Worm (Caenorhabditis elegans) whole organism, L2 larva: ENCODE data around the gene F40G9.19.
A peak's percentile ranks its signal among the peaks of the same experiment; 100 is the strongest.

ENCODE experiments used
- R02D3.7 ChIP-seq: fragments of 150-350 bp; optimal IDR thresholded peaks from 2 replicates; lab custom pipeline; 2014; ENCODE audit warnings: missing biosample characterization, missing genetic modification characterization
- ZK546.5 ChIP-seq: sonication (generic microtip); optimal IDR thresholded peaks from 2 replicates; lab custom pipeline; 2017; ENCODE audit warnings: missing biosample characterization, missing genetic modification characterization
- ama-1 ChIP-seq: fragments of 150-350 bp; optimal IDR thresholded peaks from 2 replicates; lab custom pipeline; 2018; ENCODE audit warnings: inconsistent platforms
- blmp-1 ChIP-seq: sonication (generic microtip); optimal IDR thresholded peaks from 2 replicates; lab custom pipeline; 2017; ENCODE audit warnings: missing genetic modification characterization, mild to moderate bottlenecking, missing compliant biosample characterization, antibody characterized with exemption, moderate library complexity; ENCODE audit not compliant: insufficient read depth
- ceh-82 ChIP-seq: fragments of 150-350 bp; optimal IDR thresholded peaks from 2 replicates; lab custom pipeline; 2014; ENCODE audit warnings: missing biosample characterization, missing genetic modification characterization
- crh-2 ChIP-seq: sonication (generic microtip); optimal IDR thresholded peaks from 2 replicates; lab custom pipeline; 2017; ENCODE audit warnings: missing biosample characterization, missing genetic modification characterization
- dmd-4 ChIP-seq: sonication (generic microtip); optimal IDR thresholded peaks from 2 replicates; lab custom pipeline; 2017; ENCODE audit warnings: missing biosample characterization, missing genetic modification characterization
- egl-27 ChIP-seq: sonication (generic microtip); optimal IDR thresholded peaks from 3 replicates; lab custom pipeline; 2017; ENCODE audit warnings: missing biosample characterization, missing genetic modification reagents, missing genetic modification characterization
- elt-1 ChIP-seq: fragments of 150-350 bp; optimal IDR thresholded peaks from 2 replicates; lab custom pipeline; 2014; ENCODE audit warnings: missing biosample characterization, missing genetic modification characterization
- elt-3 ChIP-seq: sonication (generic microtip); optimal IDR thresholded peaks from 2 replicates; lab custom pipeline; 2017; ENCODE audit warnings: missing biosample characterization, missing genetic modification characterization
- fos-1 ChIP-seq: fragments of 150-350 bp; optimal IDR thresholded peaks from 2 replicates; lab custom pipeline; 2014; ENCODE audit warnings: missing biosample characterization, missing genetic modification characterization
- gmeb-1 ChIP-seq: fragments of 150-350 bp; optimal IDR thresholded peaks from 2 replicates; lab custom pipeline; 2014; ENCODE audit warnings: missing biosample characterization, missing genetic modification characterization
- lin-11 ChIP-seq: fragments of 150-350 bp; sonication (generic microtip); optimal IDR thresholded peaks from 2 replicates; lab custom pipeline; 2014; ENCODE audit warnings: missing biosample characterization, missing genetic modification characterization, inconsistent platforms, mixed read lengths
- lin-39 ChIP-seq: fragments of 150-350 bp; optimal IDR thresholded peaks from 2 replicates; lab custom pipeline; 2014; ENCODE audit warnings: missing biosample characterization, missing genetic modification reagents, missing genetic modification characterization
- mab-5 ChIP-seq: fragments of 150-350 bp; optimal IDR thresholded peaks from 2 replicates; lab custom pipeline; 2014; ENCODE audit warnings: missing biosample characterization, missing genetic modification characterization
- mdl-1 ChIP-seq, 2 experiments: fragments of 150-350 bp in 1 of 2; sonication (generic microtip) in 1 of 2; optimal IDR thresholded peaks; 2 replicates each; lab custom pipeline; 2017; ENCODE audit warnings: missing biosample characterization in 2 of 2, missing genetic modification characterization in 2 of 2
- nhr-10 ChIP-seq: sonication (generic microtip); optimal IDR thresholded peaks from 2 replicates; lab custom pipeline; 2017; ENCODE audit warnings: missing biosample characterization, missing genetic modification characterization
- nhr-12 ChIP-seq: fragments of 150-350 bp; optimal IDR thresholded peaks from 2 replicates; lab custom pipeline; 2014; ENCODE audit warnings: missing biosample characterization, missing genetic modification characterization
- nhr-129 ChIP-seq: fragments of 150-350 bp; optimal IDR thresholded peaks from 2 replicates; lab custom pipeline; 2014; ENCODE audit warnings: missing biosample characterization, missing genetic modification characterization
- nhr-21 ChIP-seq: fragments of 150-350 bp; optimal IDR thresholded peaks from 2 replicates; lab custom pipeline; 2014; ENCODE audit warnings: missing biosample characterization, missing genetic modification characterization
- nhr-23 ChIP-seq: fragments of 150-350 bp; optimal IDR thresholded peaks from 2 replicates; lab custom pipeline; 2014; ENCODE audit warnings: missing biosample characterization, missing genetic modification reagents, missing genetic modification characterization
- nhr-25 ChIP-seq: fragments of 150-350 bp; sonication (generic microtip); optimal IDR thresholded peaks from 3 replicates; lab custom pipeline; 2014; ENCODE audit warnings: missing biosample characterization, missing genetic modification characterization
- nhr-6 ChIP-seq: fragments of 150-350 bp; optimal IDR thresholded peaks from 2 replicates; lab custom pipeline; 2014; ENCODE audit warnings: missing biosample characterization, missing genetic modification characterization
- nhr-77 ChIP-seq: fragments of 150-350 bp; optimal IDR thresholded peaks from 2 replicates; lab custom pipeline; 2014; ENCODE audit warnings: missing biosample characterization, missing genetic modification characterization
- peb-1 ChIP-seq: fragments of 150-350 bp; optimal IDR thresholded peaks from 2 replicates; lab custom pipeline; 2014; ENCODE audit warnings: missing biosample characterization, missing genetic modification characterization
- sem-4 ChIP-seq: fragments of 150-350 bp; optimal IDR thresholded peaks from 2 replicates; lab custom pipeline; 2014; ENCODE audit warnings: missing biosample characterization, missing genetic modification reagents, missing genetic modification characterization
- skn-1 ChIP-seq: sonication (generic microtip); optimal IDR thresholded peaks from 2 replicates; lab custom pipeline; 2017; ENCODE audit warnings: missing biosample characterization, missing genetic modification characterization
- snpc-4 ChIP-seq: fragments of 150-350 bp; optimal IDR thresholded peaks from 2 replicates; lab custom pipeline; 2014; ENCODE audit warnings: missing biosample characterization, missing genetic modification characterization
- unc-55 ChIP-seq: fragments of 150-350 bp; sonication (generic microtip); optimal IDR thresholded peaks from 3 replicates; lab custom pipeline; 2014; ENCODE audit warnings: missing biosample characterization, missing genetic modification reagents, missing genetic modification characterization
- zag-1 ChIP-seq: fragments of 150-350 bp; optimal IDR thresholded peaks from 2 replicates; lab custom pipeline; 2014; ENCODE audit warnings: missing biosample characterization, missing genetic modification characterization
- ztf-1 ChIP-seq: fragments of 200-800 bp; sonication (Bioruptor generic); conservative IDR thresholded peaks from 2 replicates; pipeline ENCODE4 v1.3.6; 2022; ENCODE audit warnings: missing genetic modification characterization, missing compliant biosample characterization
- ztf-11 ChIP-seq: sonication (generic microtip); optimal IDR thresholded peaks from 2 replicates; lab custom pipeline; 2017; ENCODE audit warnings: missing biosample characterization, missing genetic modification characterization
- ztf-4 ChIP-seq: fragments of 150-350 bp; optimal IDR thresholded peaks from 2 replicates; lab custom pipeline; 2014; ENCODE audit warnings: missing biosample characterization, missing genetic modification characterization

Gene F40G9.19

DNA sequence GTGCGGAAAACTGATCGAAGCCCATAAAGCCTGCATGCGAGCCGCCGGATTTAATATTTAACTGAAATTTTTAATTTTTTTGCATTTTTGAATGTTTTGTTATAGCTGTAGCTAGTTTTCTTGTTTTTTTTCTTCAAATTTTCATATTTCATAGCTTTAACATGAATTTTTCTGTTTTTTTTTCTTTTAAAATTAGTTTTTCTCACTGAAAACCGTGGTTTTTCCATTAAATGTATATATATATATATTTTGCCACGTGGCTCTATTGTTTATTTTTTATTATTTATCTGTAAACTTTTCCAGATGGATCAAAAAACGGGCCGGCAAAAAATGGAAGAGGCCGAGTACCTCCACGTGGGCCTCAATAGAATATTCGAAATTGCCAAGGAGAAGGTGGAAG, 18.2 kb downstream of the F40G9.19 start, which contains the start of gene sec-20:
Gene sec-20 (plus strand): TSS at position 301 of the 400 bp plus-strand sequence.
- no peak for TF ChIP-seq nhr-77 (tag; lab: Kevin White, UChicago)
- TF ChIP-seq lin-39: no peak
- no peak for TF ChIP-seq ceh-82
- TF ChIP-seq nhr-23: no peak
- TF ChIP-seq elt-1: no peak
- no peak for TF ChIP-seq mdl-1 (tag; optimal IDR thresholded peaks at IDR 0.05; lab: Kevin White, UChicago)
- no peak for TF ChIP-seq peb-1 (tag; lab: Kevin White, UChicago)
- no peak for TF ChIP-seq sem-4 (tag; lab: Kevin White, UChicago)
- no peak for TF ChIP-seq nhr-21 (tag; lab: Kevin White, UChicago)
- TF ChIP-seq nhr-129 (tag; lab: Kevin White, UChicago): no peak
- no peak for TF ChIP-seq nhr-6 (tag; lab: Kevin White, UChicago)
- no peak for TF ChIP-seq ZK546.5

DNA sequence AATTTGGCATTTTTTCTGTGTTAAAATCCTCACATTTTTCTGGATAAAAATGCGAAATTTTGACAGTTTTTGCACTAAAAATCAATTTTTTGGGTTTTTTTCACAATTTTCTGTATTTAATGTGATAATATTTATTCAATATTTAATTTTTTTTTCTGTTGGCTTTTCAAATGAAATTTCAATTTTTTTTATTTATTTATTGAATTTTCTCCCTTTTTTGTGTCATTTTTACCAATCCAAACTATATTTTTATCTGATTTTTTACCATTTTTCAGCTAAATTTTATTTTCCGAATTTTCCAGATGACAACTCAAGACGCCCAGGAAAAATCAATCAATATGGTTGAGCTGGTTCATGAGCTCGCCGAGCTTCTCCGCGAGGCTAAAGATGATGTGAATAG, 20.6 kb downstream of the F40G9.19 start, which contains the start of gene F40G9.17:
Gene F40G9.17 (plus strand): TSS at position 301 of the 400 bp plus-strand sequence.
- TF ChIP-seq ama-1 (lab: Kevin White, UChicago) (no peak), skn-1 (tag; lab: Kevin White, UChicago) (no peak), zag-1 (tag; lab: Kevin White, UChicago) (no peak)

DNA sequence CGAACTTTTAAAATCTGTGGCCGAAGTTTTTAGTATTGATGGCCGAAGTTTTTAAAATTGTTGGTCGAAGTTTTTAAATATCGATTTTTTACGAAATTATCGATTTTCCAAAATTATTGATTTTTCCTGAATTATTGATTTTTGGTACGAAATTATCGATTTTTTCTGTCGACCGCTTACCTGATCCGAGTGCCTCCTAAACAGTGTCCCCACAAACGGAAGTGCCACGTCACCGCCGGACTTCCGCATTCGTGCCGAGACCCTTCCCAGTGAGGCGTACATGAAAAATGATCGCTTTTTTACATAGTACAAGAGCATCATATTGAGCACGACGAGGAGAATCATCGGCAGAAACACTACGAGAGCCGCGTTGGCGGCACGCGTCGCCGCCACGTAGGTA, 30.4 kb downstream of the F40G9.19 start:
- TF ChIP-seq peb-1 (tag; lab: Kevin White, UChicago): no peak
- no peak for TF ChIP-seq nhr-21 (tag; lab: Kevin White, UChicago)
- no peak for TF ChIP-seq ama-1 (lab: Kevin White, UChicago)
- no peak for TF ChIP-seq crh-2 (tag; lab: Kevin White, UChicago)
- no peak for TF ChIP-seq nhr-77 (tag; lab: Kevin White, UChicago)
- no peak for TF ChIP-seq fos-1
- TF ChIP-seq nhr-12: no peak
- TF ChIP-seq dmd-4 (tag; lab: Kevin White, UChicago): no peak
- TF ChIP-seq lin-11 (tag; lab: Kevin White, UChicago): no peak
- no peak for TF ChIP-seq nhr-10 (tag; lab: Kevin White, UChicago)
- TF ChIP-seq snpc-4: no peak
- TF ChIP-seq ztf-11 (tag; lab: Kevin White, UChicago): no peak
- no peak for TF ChIP-seq R02D3.7
- TF ChIP-seq gmeb-1 (tag; lab: Kevin White, UChicago): no peak

DNA sequence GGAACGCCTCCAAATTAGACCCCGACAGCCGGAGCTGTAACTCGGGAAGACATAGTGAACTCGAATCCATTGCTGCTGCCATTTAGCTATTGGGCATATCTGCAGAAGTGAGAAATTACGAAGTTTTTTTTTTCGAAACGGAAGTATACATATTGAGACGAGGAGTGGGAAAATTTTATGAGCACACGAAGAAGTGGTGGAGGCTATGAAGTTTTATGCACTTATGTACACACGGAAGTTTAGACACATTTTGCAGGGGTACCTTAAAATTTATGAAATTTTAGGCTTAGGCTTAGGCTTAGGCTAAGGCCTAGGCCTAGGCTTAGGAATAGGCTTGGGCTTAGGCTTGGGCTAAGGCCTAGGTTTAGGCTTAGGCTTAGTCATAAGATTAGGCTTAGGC, 33.4 kb downstream of the F40G9.19 start, which contains the start of gene W10C4.1:
Gene W10C4.1 (minus strand): TSS at position 101 of the 400 bp plus-strand sequence.
- TF ChIP-seq zag-1 (tag; lab: Kevin White, UChicago): no peak
- TF ChIP-seq unc-55 (GFP tag; lab: Kevin White, UChicago): peak; percentile 9

DNA sequence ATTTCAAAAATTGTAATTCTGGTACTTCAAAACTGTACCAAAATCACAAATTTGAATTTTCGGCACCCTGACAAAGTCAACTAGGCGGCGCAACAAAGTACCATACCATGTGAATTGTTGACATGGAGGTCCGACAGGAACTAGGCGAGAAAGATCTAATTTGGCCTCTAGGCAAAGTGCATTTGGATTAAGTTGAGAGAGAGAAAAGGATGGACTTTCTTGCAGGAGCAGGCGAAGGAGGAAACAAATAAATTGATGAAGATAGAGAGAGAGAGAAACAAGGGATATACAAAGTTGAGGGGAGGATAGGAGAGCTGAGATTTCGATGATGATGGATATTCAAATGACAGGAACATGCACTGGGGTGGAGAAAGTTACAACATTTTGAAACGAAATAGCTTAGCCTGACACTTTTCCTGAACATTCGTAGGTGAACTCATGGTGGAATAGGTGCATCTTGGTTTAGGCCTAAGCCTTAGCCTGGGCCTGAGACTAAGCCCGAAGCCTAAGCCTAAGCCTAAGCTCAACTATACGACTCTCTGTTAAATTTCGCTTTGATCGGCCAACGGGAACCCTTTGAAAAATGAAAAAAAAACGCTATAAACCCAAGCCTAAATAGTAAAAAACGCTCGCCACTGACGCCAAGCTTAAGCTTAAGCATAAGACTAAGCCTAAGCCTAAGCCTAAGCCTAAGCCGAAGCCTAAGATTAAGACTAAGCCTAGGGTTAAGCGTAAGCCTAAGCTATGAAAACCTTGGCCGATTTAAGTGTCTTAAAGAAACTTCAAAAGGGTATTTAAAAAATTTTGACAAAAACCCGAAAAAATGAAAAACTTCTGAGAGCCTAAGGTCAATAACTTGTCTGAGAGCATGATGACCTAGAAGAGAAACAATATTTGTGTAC, 35.4 kb downstream of the F40G9.19 start:
- no peak for TF ChIP-seq nhr-12

DNA sequence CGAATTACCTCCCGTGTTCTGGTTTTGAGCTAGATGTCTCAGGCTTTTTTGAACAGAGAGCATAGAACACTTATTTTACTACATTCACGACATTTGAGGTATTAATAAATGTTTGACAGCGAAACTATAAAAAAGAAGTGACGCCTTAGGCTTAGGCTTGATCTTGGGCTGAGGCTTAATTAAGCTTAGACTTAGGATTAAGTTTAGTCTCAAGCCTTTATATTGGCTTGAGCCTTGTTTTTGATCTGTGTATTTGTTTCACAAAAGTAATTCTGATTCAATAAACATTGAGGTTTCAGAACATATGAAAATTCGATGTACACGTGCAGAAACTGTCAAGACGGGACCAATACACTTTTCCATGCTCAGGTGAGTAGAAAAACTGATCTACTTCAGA, 36.1 kb downstream of the F40G9.19 start, which contains the start of gene klp-20:
Gene klp-20 (plus strand): TSS at position 298 of the 397 bp plus-strand sequence.
- TF ChIP-seq peb-1 (tag; lab: Kevin White, UChicago) (no peak), blmp-1 (tag; lab: Kevin White, UChicago) (no peak), dmd-4 (tag; lab: Kevin White, UChicago) (no peak), elt-3 (no peak), egl-27 (tag; lab: Kevin White, UChicago) (no peak), zag-1 (tag; lab: Kevin White, UChicago) (no peak), nhr-6 (tag; lab: Kevin White, UChicago) (no peak), nhr-25 (tag; lab: Kevin White, UChicago) (no peak), mab-5 (tag; lab: Kevin White, UChicago) (no peak), snpc-4 (no peak), ztf-4 (no peak), ztf-1 (GFP tag; lab: Robert Waterston, UW) (no peak), nhr-129 (tag; lab: Kevin White, UChicago) (no peak)
